Worm (Caenorhabditis elegans): ENCODE data around the gene nadk-1.

- TF ChIP-seq W03F9.2 (tag; optimal IDR thresholded peaks at IDR 0.05) (no peak), him-1 (tag; optimal IDR thresholded peaks at IDR 0.05) (no peak)
Observed at ce11 chrIV:1424962-1425361, 31.9 kb upstream of the nadk-1 start, which contains the start of gene Y77E11A.8.

Data from whole organism, L4/young adult.